Fruit fly (Drosophila melanogaster) whole organism, prepupa: ENCODE results near the gene CG34426.
A peak's percentile ranks its signal among the peaks of the same experiment; 100 is the strongest.

ENCODE experiments used
- Blimp-1 ChIP-seq: fragments of 200-800 bp; sonication (Bioruptor generic); optimal IDR thresholded peaks from 3 replicates; lab custom pipeline; 2017; ENCODE audit warnings: missing biosample characterization, missing genetic modification characterization, mild to moderate bottlenecking, moderate library complexity, missing genetic modification reagents
- CG11762 ChIP-seq: fragments of 200-800 bp; sonication (Bioruptor generic); optimal IDR thresholded peaks from 3 replicates; lab custom pipeline; 2016; ENCODE audit warnings: missing biosample characterization, missing genetic modification characterization; ENCODE audit not compliant: insufficient read depth
- CG11902 ChIP-seq: fragments of 200-800 bp; sonication (Bioruptor generic); optimal IDR thresholded peaks from 3 replicates; lab custom pipeline; 2016; ENCODE audit warnings: missing biosample characterization, missing genetic modification characterization
- CG32006 ChIP-seq: fragments of 200-800 bp; sonication (Bioruptor generic); optimal IDR thresholded peaks from 3 replicates; lab custom pipeline; 2017; ENCODE audit warnings: missing biosample characterization, mild to moderate bottlenecking, missing genetic modification characterization
- CG4318 ChIP-seq: fragments of 200-800 bp; sonication (Bioruptor generic); optimal IDR thresholded peaks from 3 replicates; lab custom pipeline; 2017; ENCODE audit warnings: missing biosample characterization, mild to moderate bottlenecking, missing genetic modification characterization
- CG6854 ChIP-seq: fragments of 200-800 bp; sonication (Bioruptor generic); optimal IDR thresholded peaks from 2 replicates; lab custom pipeline; 2017; ENCODE audit warnings: missing biosample characterization, mild to moderate bottlenecking, missing genetic modification characterization
- CG7368 ChIP-seq: fragments of 200-800 bp; sonication (Bioruptor generic); optimal IDR thresholded peaks from 3 replicates; lab custom pipeline; 2016; ENCODE audit warnings: missing biosample characterization, missing genetic modification characterization
- Eip78C ChIP-seq: fragments of 200-800 bp; sonication (Bioruptor generic); peaks from one replicate; lab custom pipeline; 2016; ENCODE audit warnings: missing biosample characterization, missing genetic modification characterization
- Ets21C ChIP-seq: fragments of 200-800 bp; sonication (Bioruptor generic); optimal IDR thresholded peaks from 3 replicates; lab custom pipeline; 2016; ENCODE audit warnings: missing biosample characterization, missing genetic modification characterization
- Gug ChIP-seq: fragments of 200-800 bp; sonication (Bioruptor generic); IDR thresholded peaks from 2 replicates; pipeline ENCODE4 v1.3.6; 2022; ENCODE audit warnings: missing biosample characterization, missing genetic modification characterization
- Sox102F ChIP-seq: fragments of 200-800 bp; sonication (Bioruptor generic); optimal IDR thresholded peaks from 2 replicates; lab custom pipeline; 2016; ENCODE audit warnings: missing biosample characterization, mild to moderate bottlenecking, missing genetic modification characterization
- dac ChIP-seq: fragments of 200-800 bp; sonication (Bioruptor generic); optimal IDR thresholded peaks from 2 replicates; lab custom pipeline; 2017; ENCODE audit warnings: missing biosample characterization, mild to moderate bottlenecking, missing genetic modification characterization
- topi ChIP-seq: fragments of 200-800 bp; sonication (Bioruptor generic); optimal IDR thresholded peaks from 3 replicates; lab custom pipeline; 2016; ENCODE audit warnings: missing biosample characterization, missing genetic modification characterization

- no peak for TF ChIP-seq CG11762
- TF ChIP-seq CG4318 (GFP tag; lab: Kevin White, UChicago): no peak
- TF ChIP-seq dac: peak; percentile 8
- TF ChIP-seq CG11902 (GFP tag; lab: Kevin White, UChicago): no peak
- no peak for TF ChIP-seq Gug
- TF ChIP-seq topi (GFP tag; lab: Kevin White, UChicago): no peak
- TF ChIP-seq Sox102F: no peak
- TF ChIP-seq Blimp-1 (GFP tag; lab: Kevin White, UChicago): no peak
- peak; percentile 52 for TF ChIP-seq Eip78C (GFP tag; lab: Kevin White, UChicago)
- no peak for TF ChIP-seq CG32006 (GFP tag; lab: Kevin White, UChicago)
- TF ChIP-seq Ets21C (GFP tag; lab: Kevin White, UChicago): no peak
- TF ChIP-seq CG7368 (GFP tag; lab: Kevin White, UChicago): no peak
- no peak for TF ChIP-seq CG6854
Measured at dm6 chr3L:8783299-8783698, 19.0 kb upstream of the CG34426 start.
